Fruit fly (Drosophila melanogaster): ENCODE data around the gene Dd.

Gene Dd

dm6 chrX:21334522-21335104, 10.8 kb upstream of the Dd start:
- TF ChIP-seq Crg-1 (GFP tag; optimal IDR thresholded peaks at IDR 0.05) = no peak
- no peak for TF ChIP-seq Clk (GFP tag; optimal IDR thresholded peaks at IDR 0.05)
- TF ChIP-seq CG14711 (tag; optimal IDR thresholded peaks at IDR 0.05) = no peak
- TF ChIP-seq kay (GFP tag; ENCODE audit: borderline replicate concordance) = no peak
- no peak for TF ChIP-seq CG33017 (tag; optimal IDR thresholded peaks at IDR 0.05)
- TF ChIP-seq ovo (GFP tag; optimal IDR thresholded peaks at IDR 0.05) = no peak
- TF ChIP-seq toe (GFP tag; optimal IDR thresholded peaks at IDR 0.05) = no peak
- TF ChIP-seq cnc (optimal IDR thresholded peaks at IDR 0.05) = no peak
- no peak for TF ChIP-seq Mnt (GFP tag; optimal IDR thresholded peaks at IDR 0.05)
- no peak for TF ChIP-seq pad (GFP tag; optimal IDR thresholded peaks at IDR 0.05)
- no peak for TF ChIP-seq CG11617 (GFP tag; optimal IDR thresholded peaks at IDR 0.05)
- no peak for TF ChIP-seq CG1620 (GFP tag; optimal IDR thresholded peaks at IDR 0.05)
- TF ChIP-seq CG7101 (tag; optimal IDR thresholded peaks at IDR 0.05) = no peak
- TF ChIP-seq Hr96 (GFP tag; optimal IDR thresholded peaks at IDR 0.05) = no peak
- no peak for TF ChIP-seq CG12768 (GFP tag; optimal IDR thresholded peaks at IDR 0.05)
- no peak for TF ChIP-seq tj (GFP tag; optimal IDR thresholded peaks at IDR 0.05)
- no peak for TF ChIP-seq bab1 (GFP tag; optimal IDR thresholded peaks at IDR 0.05)
- no peak for TF ChIP-seq CG7045 (GFP tag; optimal IDR thresholded peaks at IDR 0.05)

DNA sequence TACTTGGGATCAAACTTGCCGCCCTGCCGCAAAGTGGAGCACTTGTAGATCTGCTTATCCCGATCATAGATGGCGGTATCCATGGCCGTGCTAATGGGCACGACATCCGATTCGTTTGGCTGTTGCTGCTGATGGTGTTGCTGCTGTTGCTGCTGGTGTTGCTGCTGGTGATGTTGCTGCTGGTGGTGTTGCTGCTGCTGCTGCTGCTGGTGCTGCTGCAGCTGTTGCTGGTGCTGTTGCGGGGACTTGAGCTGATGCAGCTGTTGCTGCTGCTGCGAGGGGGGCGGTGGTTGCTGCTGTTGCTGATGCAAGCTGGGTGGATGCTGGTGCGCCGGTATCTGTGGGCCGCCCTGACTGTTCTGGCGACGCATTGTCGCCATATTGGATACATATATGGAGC, 9.3 kb upstream of the Dd start:
- no peak for TF ChIP-seq Mnt (GFP tag; optimal IDR thresholded peaks at IDR 0.05)

- TF ChIP-seq CG7045 (GFP tag; optimal IDR thresholded peaks at IDR 0.05) (no peak), cic (GFP tag; optimal IDR thresholded peaks at IDR 0.05) (no peak), bab1 (GFP tag; optimal IDR thresholded peaks at IDR 0.05) (no peak), Mnt (GFP tag; optimal IDR thresholded peaks at IDR 0.05) (no peak), Clk (GFP tag; optimal IDR thresholded peaks at IDR 0.05) (no peak), kay (GFP tag; ENCODE audit: borderline replicate concordance) (no peak), tj (GFP tag; optimal IDR thresholded peaks at IDR 0.05) (no peak), pad (GFP tag; optimal IDR thresholded peaks at IDR 0.05) (no peak), CG1620 (GFP tag; optimal IDR thresholded peaks at IDR 0.05) (no peak), CG7101 (tag; optimal IDR thresholded peaks at IDR 0.05) (no peak), cnc (optimal IDR thresholded peaks at IDR 0.05) (no peak), CG5204 (GFP tag; optimal IDR thresholded peaks at IDR 0.05) (no peak), CG12768 (GFP tag; optimal IDR thresholded peaks at IDR 0.05) (no peak)
Measured at dm6 chrX:21323171-21323695, 576 bp downstream of the Dd start.

dm6 chrX:21322289-21322981, 1.4 kb downstream of the Dd start:
- TF ChIP-seq kay (GFP tag; ENCODE audit: borderline replicate concordance) (no peak), CG11617 (GFP tag; optimal IDR thresholded peaks at IDR 0.05) (no peak), CG12768 (GFP tag; optimal IDR thresholded peaks at IDR 0.05) (no peak), toe (GFP tag; optimal IDR thresholded peaks at IDR 0.05) (peak; percentile 48), tj (GFP tag; optimal IDR thresholded peaks at IDR 0.05) (no peak), Mnt (GFP tag; optimal IDR thresholded peaks at IDR 0.05) (no peak), cnc (optimal IDR thresholded peaks at IDR 0.05) (no peak), CG7045 (GFP tag; optimal IDR thresholded peaks at IDR 0.05) (peak; percentile 33), CG14711 (tag; optimal IDR thresholded peaks at IDR 0.05) (peak; percentile 64), CG7101 (tag; optimal IDR thresholded peaks at IDR 0.05) (no peak), Hr96 (GFP tag; optimal IDR thresholded peaks at IDR 0.05) (no peak), CG1620 (GFP tag; optimal IDR thresholded peaks at IDR 0.05) (no peak), Clk (GFP tag; optimal IDR thresholded peaks at IDR 0.05) (peak; percentile 30), pad (GFP tag; optimal IDR thresholded peaks at IDR 0.05) (peak; percentile 62), cic (GFP tag; optimal IDR thresholded peaks at IDR 0.05) (no peak), ovo (GFP tag; optimal IDR thresholded peaks at IDR 0.05) (no peak), CG5204 (GFP tag; optimal IDR thresholded peaks at IDR 0.05) (no peak)

DNA sequence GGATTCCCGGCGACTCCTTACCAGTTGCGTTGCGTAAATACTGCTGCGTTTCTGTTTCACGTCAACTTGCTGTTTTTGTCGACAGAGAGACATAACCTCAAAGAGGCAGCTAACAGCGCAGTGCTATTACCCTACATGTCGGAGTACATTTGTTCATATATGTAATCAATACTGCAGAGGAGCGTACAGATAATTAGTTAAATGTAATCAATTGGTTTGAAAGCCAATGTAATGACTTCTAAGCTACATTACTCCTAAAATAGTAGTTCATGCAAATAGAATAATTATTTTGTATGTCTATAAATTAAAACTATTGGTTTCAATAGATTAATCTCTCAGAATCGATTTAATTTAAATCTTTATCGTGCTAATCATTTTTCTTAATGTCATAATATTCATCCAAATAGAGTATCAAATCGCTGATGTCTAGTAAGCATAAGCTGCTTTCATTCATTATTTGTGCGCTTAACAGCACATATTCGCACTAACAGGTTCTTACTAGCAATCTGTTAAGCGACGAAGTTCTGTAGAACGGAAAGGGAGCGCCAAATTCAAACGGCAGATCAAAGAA, 4.5 kb downstream of the Dd start, which contains the start of the genes SLIRP1 and anox:
SLIRP1 (minus strand) TSS at position 95 of the 571 bp plus-strand sequence.
anox (minus strand) TSS at position 95 of the 571 bp plus-strand sequence.
- TF ChIP-seq Hr96 (GFP tag; optimal IDR thresholded peaks at IDR 0.05) (no peak), CG1620 (GFP tag; optimal IDR thresholded peaks at IDR 0.05) (peak; percentile 83), tj (GFP tag; optimal IDR thresholded peaks at IDR 0.05) (peak; percentile 85), CG12768 (GFP tag; optimal IDR thresholded peaks at IDR 0.05) (peak; percentile 76), pad (GFP tag; optimal IDR thresholded peaks at IDR 0.05) (peak; percentile 75), kay (GFP tag; ENCODE audit: borderline replicate concordance) (no peak), cnc (optimal IDR thresholded peaks at IDR 0.05) (no peak), toe (GFP tag; optimal IDR thresholded peaks at IDR 0.05) (peak; percentile 67), cic (GFP tag; optimal IDR thresholded peaks at IDR 0.05) (peak; percentile 76), bab1 (GFP tag; optimal IDR thresholded peaks at IDR 0.05) (peak; percentile 81), CG7101 (tag; optimal IDR thresholded peaks at IDR 0.05) (peak; percentile 89), ovo (GFP tag; optimal IDR thresholded peaks at IDR 0.05) (peak; percentile 55), CG7045 (GFP tag; optimal IDR thresholded peaks at IDR 0.05) (peak; percentile 65), CG5204 (GFP tag; optimal IDR thresholded peaks at IDR 0.05) (peak; percentile 77), Mnt (GFP tag; optimal IDR thresholded peaks at IDR 0.05) (peak; percentile 56), CG11617 (GFP tag; optimal IDR thresholded peaks at IDR 0.05) (peak; percentile 80), CG33017 (tag; optimal IDR thresholded peaks at IDR 0.05) (peak; percentile 67), Clk (GFP tag; optimal IDR thresholded peaks at IDR 0.05) (peak; percentile 16), Crg-1 (GFP tag; optimal IDR thresholded peaks at IDR 0.05) (peak; percentile 84), CG14711 (tag; optimal IDR thresholded peaks at IDR 0.05) (peak; percentile 82)
